Worm (Caenorhabditis elegans): ENCODE results near the gene dpy-22.

dpy-22 gene

ce11 chrX:9774323-9774722 is 47.8 kb downstream of the dpy-22 start, which contains the start of gene T09B9.4 (continued):
- TF ChIP-seq ceh-90 (tag; optimal IDR thresholded peaks at IDR 0.05) (no peak), C34B4.2 (tag; optimal IDR thresholded peaks at IDR 0.05) (no peak), grh-1 (GFP tag; IDR thresholded peaks at IDR 0.05) (no peak), aly-2 (tag; optimal IDR thresholded peaks at IDR 0.05) (no peak), rnt-1 (tag; optimal IDR thresholded peaks at IDR 0.05) (peak; percentile 37), nhr-11 (tag; optimal IDR thresholded peaks at IDR 0.05) (no peak), nhr-77 (tag; optimal IDR thresholded peaks at IDR 0.05) (no peak), nhr-28 (tag; optimal IDR thresholded peaks at IDR 0.05) (no peak), isw-1 (GFP tag; IDR thresholded peaks at IDR 0.05) (no peak), lsy-2 (tag; optimal IDR thresholded peaks at IDR 0.05) (no peak), hlh-4 (tag; optimal IDR thresholded peaks at IDR 0.05) (no peak), snpc-4 (tag; optimal IDR thresholded peaks at IDR 0.05) (no peak), fkh-10 (GFP tag; optimal IDR thresholded peaks at IDR 0.05) (no peak), nhr-237 (tag; optimal IDR thresholded peaks at IDR 0.05) (no peak), mef-2 (tag; optimal IDR thresholded peaks at IDR 0.05) (no peak), zip-4 (GFP tag; optimal IDR thresholded peaks at IDR 0.05) (no peak), fos-1 (tag; optimal IDR thresholded peaks at IDR 0.05) (no peak), C04F5.9 (tag; optimal IDR thresholded peaks at IDR 0.05) (no peak), egl-27 (tag; optimal IDR thresholded peaks at IDR 0.05) (no peak), dpl-1 (GFP tag; optimal IDR thresholded peaks at IDR 0.05) (peak in 1 of 3 experiments; percentile 18), hlh-17 (GFP tag; optimal IDR thresholded peaks at IDR 0.05; ENCODE audit: borderline replicate concordance) (no peak), swsn-7 (tag; optimal IDR thresholded peaks at IDR 0.05) (peak; percentile 9), Y116A8C.19 (tag; optimal IDR thresholded peaks at IDR 0.05; ENCODE audit: borderline replicate concordance) (no peak), dsc-1 (tag; optimal IDR thresholded peaks at IDR 0.05) (no peak), mdl-1 (tag; optimal IDR thresholded peaks at IDR 0.05) (peak in 1 of 2 experiments; percentile 32), lin-14 (GFP tag; optimal IDR thresholded peaks at IDR 0.05) (peak; percentile 92), jun-1 (tag; optimal IDR thresholded peaks at IDR 0.05) (no peak), fkh-8 (tag; optimal IDR thresholded peaks at IDR 0.05) (no peak), lin-13 (GFP tag; optimal IDR thresholded peaks at IDR 0.05) (peak; percentile 10)

ce11 chrX:9764822-9765221 is 57.3 kb downstream of the dpy-22 start, which contains the start of gene slc-17.9:
TSS of gene slc-17.9 (minus strand) at chrX:9764922.
- no peak for TF ChIP-seq nhr-12 (tag; optimal IDR thresholded peaks at IDR 0.05)
- TF ChIP-seq hlh-17 (GFP tag; optimal IDR thresholded peaks at IDR 0.05; ENCODE audit: borderline replicate concordance), result no peak
- TF ChIP-seq swsn-7 (tag; optimal IDR thresholded peaks at IDR 0.05), result no peak
- TF ChIP-seq unc-98 (GFP tag; IDR thresholded peaks at IDR 0.05), result no peak
- no peak for TF ChIP-seq lin-13 (GFP tag; optimal IDR thresholded peaks at IDR 0.05)

DNA sequence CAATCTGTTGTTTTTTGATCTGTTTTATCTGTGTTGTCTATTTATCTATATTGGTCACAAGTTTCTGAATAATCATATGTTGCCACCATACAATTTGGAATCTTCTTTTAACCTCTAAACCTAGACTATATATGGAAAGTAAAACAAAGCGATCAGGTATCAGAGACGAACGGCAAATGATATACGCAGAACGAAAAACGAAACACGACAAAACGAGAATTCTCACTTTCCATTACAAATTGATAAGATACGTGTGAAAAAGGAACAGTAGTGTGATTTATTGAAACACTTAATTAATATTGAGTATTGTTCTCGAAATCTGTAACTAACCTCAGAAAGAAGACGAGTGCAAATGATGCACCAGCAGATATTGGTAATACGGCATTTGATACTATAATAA is 58.2 kb downstream of the dpy-22 start:
- TF ChIP-seq elt-3 (tag; optimal IDR thresholded peaks at IDR 0.05), result peak in 1 of 6 experiments; percentile 9
- TF ChIP-seq blmp-1 (tag; optimal IDR thresholded peaks at IDR 0.05), result peak; percentile 63
- TF ChIP-seq lin-35 (GFP tag; optimal IDR thresholded peaks at IDR 0.05), result no peak
- TF ChIP-seq jun-1 (tag; optimal IDR thresholded peaks at IDR 0.05), result no peak
- TF ChIP-seq mdl-1 (tag; optimal IDR thresholded peaks at IDR 0.05), result no peak

DNA sequence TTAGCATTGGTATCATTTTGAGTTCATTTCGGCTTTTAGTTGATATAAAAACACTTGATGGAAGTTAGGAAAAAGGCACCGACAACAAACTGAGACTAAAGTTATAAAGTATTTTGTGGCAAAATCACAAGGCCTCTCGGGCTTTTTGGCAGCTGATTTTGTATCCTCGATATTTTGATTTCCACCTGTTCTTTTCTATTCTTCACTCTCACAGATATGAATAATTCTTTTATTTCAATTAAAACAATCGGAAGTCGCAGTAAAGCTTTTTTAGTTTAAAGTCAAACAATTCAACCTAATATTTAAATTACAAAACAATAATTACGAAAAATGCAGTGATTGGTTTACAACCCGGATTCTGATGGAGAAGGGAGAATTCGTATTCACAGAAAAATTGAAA is 60.8 kb downstream of the dpy-22 start, which contains the start of gene T09B9.3:
TSS of gene T09B9.3 (minus strand) at position 101 of the 400 bp plus-strand sequence.
- TF ChIP-seq rnt-1 (tag; optimal IDR thresholded peaks at IDR 0.05) (no peak), nhr-12 (tag; optimal IDR thresholded peaks at IDR 0.05) (no peak), nhr-84 (tag; optimal IDR thresholded peaks at IDR 0.05) (no peak), egl-27 (tag; optimal IDR thresholded peaks at IDR 0.05) (no peak), nhr-237 (tag; optimal IDR thresholded peaks at IDR 0.05) (no peak), unc-130 (tag; optimal IDR thresholded peaks at IDR 0.05) (no peak), F16B12.6 (tag; optimal IDR thresholded peaks at IDR 0.05) (no peak), snu-23 (GFP tag; optimal IDR thresholded peaks at IDR 0.05) (no peak), irx-1 (tag; optimal IDR thresholded peaks at IDR 0.05) (no peak), blmp-1 (tag; optimal IDR thresholded peaks at IDR 0.05) (no peak), Y116A8C.19 (tag; optimal IDR thresholded peaks at IDR 0.05; ENCODE audit: borderline replicate concordance) (no peak), nhr-20 (tag; optimal IDR thresholded peaks at IDR 0.05) (no peak), fkh-8 (tag; optimal IDR thresholded peaks at IDR 0.05) (no peak), lir-3 (tag; optimal IDR thresholded peaks at IDR 0.05; ENCODE audit: poor library complexity) (no peak), nhr-77 (tag; optimal IDR thresholded peaks at IDR 0.05) (no peak), efl-1 (optimal IDR thresholded peaks at IDR 0.05) (no peak), efl-1 (GFP tag; optimal IDR thresholded peaks at IDR 0.05 in 1 of 2) (no peak)

Measured in whole organism, L1 larva.